Fruit fly (Drosophila melanogaster) whole organism, embryonic: ENCODE measurements around the gene LysRS.

Source experiments
- BEAF-32 ChIP-seq: fragments of 200-800 bp; sonication (Bioruptor generic); optimal IDR thresholded peaks from 3 replicates; lab custom pipeline; 2017; ENCODE audit warnings: missing biosample characterization, missing genetic modification characterization, mild to moderate bottlenecking, moderate library complexity, missing genetic modification reagents
- CG11398 ChIP-seq: fragments of 200-800 bp; sonication (Bioruptor generic); optimal IDR thresholded peaks from 2 replicates; lab custom pipeline; 2016; ENCODE audit warnings: missing biosample characterization, missing genetic modification characterization
- CG12071 ChIP-seq: fragments of 200-800 bp; sonication (Bioruptor generic); optimal IDR thresholded peaks from 3 replicates; lab custom pipeline; 2018; ENCODE audit warnings: missing biosample characterization, mild to moderate bottlenecking, missing genetic modification characterization
- CG12155 ChIP-seq: fragments of 200-800 bp; sonication (Bioruptor generic); optimal IDR thresholded peaks from 3 replicates; lab custom pipeline; 2016; ENCODE audit warnings: missing biosample characterization, missing genetic modification characterization
- CG1233 ChIP-seq: fragments of 200-800 bp; sonication (Bioruptor generic); optimal IDR thresholded peaks from 4 replicates; lab custom pipeline; 2018; ENCODE audit warnings: missing biosample characterization, mild to moderate bottlenecking, missing genetic modification characterization
- CG14014 ChIP-seq: fragments of 200-800 bp; sonication (Bioruptor generic); IDR thresholded peaks from 2 replicates; pipeline ENCODE4 v1.3.6; 2022; ENCODE audit warnings: missing biosample characterization, missing genetic modification characterization
- CG14050 ChIP-seq: fragments of 200-800 bp; sonication (Bioruptor generic); IDR thresholded peaks from 3 replicates; pipeline ENCODE4 v1.3.6; 2022; ENCODE audit warnings: missing biosample characterization, missing genetic modification characterization
- CG15696 ChIP-seq: fragments of 200-800 bp; sonication (Bioruptor generic); optimal IDR thresholded peaks from 2 replicates; lab custom pipeline; 2019; ENCODE audit warnings: missing biosample characterization, mild to moderate bottlenecking, missing genetic modification characterization, moderate library complexity
- CG16813 ChIP-seq: fragments of 200-800 bp; sonication (Bioruptor generic); IDR thresholded peaks from 3 replicates; pipeline ENCODE4 v1.3.6; 2022; ENCODE audit warnings: missing biosample characterization, missing genetic modification characterization; ENCODE audit not compliant: partially characterized antibody
- CG1792 ChIP-seq: fragments of 200-800 bp; sonication (Bioruptor generic); optimal IDR thresholded peaks from 2 replicates; lab custom pipeline; 2016; ENCODE audit warnings: missing biosample characterization, missing genetic modification characterization
- CG1832 ChIP-seq: fragments of 200-800 bp; sonication (Bioruptor generic); optimal IDR thresholded peaks from 2 replicates; lab custom pipeline; 2017; ENCODE audit warnings: missing biosample characterization, mild to moderate bottlenecking, missing genetic modification characterization, inconsistent platforms
- CG3726 ChIP-seq: fragments of 200-800 bp; sonication (Bioruptor generic); IDR thresholded peaks from 3 replicates; pipeline ENCODE4, ENCODE4 v1.3.6; 2022; ENCODE audit warnings: missing biosample characterization, missing genetic modification characterization
- CG4360 ChIP-seq: fragments of 200-800 bp; sonication (Bioruptor generic); IDR thresholded peaks from 2 replicates; pipeline ENCODE4 v1.3.6; 2022; ENCODE audit warnings: missing biosample characterization, missing genetic modification characterization
- CG4404 ChIP-seq: fragments of 200-800 bp; sonication (Bioruptor generic); IDR thresholded peaks from 2 replicates; pipeline ENCODE4 v1.3.6; 2022; ENCODE audit warnings: missing biosample characterization, missing genetic modification characterization
- CG5953 ChIP-seq: fragments of 200-800 bp; sonication (Bioruptor generic); IDR thresholded peaks from 2 replicates; pipeline ENCODE4 v1.3.6; 2022; ENCODE audit warnings: missing biosample characterization, missing genetic modification characterization
- CG7556 ChIP-seq: fragments of 200-800 bp; sonication (Bioruptor generic); optimal IDR thresholded peaks from 2 replicates; lab custom pipeline; 2017; ENCODE audit warnings: missing biosample characterization, mild to moderate bottlenecking, missing genetic modification characterization
- CG7745 ChIP-seq: fragments of 200-800 bp; sonication (Bioruptor generic); optimal IDR thresholded peaks from 2 replicates; lab custom pipeline; 2018; ENCODE audit warnings: missing biosample characterization, mild to moderate bottlenecking, missing genetic modification characterization, moderate library complexity
- CG8281 ChIP-seq: fragments of 200-800 bp; sonication (Bioruptor generic); optimal IDR thresholded peaks from 2 replicates; lab custom pipeline; 2018; ENCODE audit warnings: missing biosample characterization, mild to moderate bottlenecking, missing genetic modification characterization, moderate library complexity
- CkIIα-i1 ChIP-seq: fragments of 200-800 bp; sonication (Bioruptor generic); IDR thresholded peaks from 2 replicates; pipeline ENCODE4 v1.3.6; 2022; ENCODE audit warnings: missing biosample characterization, missing genetic modification characterization
- CrebB ChIP-seq: fragments of 200-800 bp; sonication (Bioruptor generic); optimal IDR thresholded peaks from 3 replicates; lab custom pipeline; 2018; ENCODE audit warnings: missing biosample characterization, mild to moderate bottlenecking, missing genetic modification characterization
- Elba2 ChIP-seq: fragments of 200-800 bp; sonication (Bioruptor generic); optimal IDR thresholded peaks from 3 replicates; lab custom pipeline; 2016; ENCODE audit warnings: missing biosample characterization, missing genetic modification characterization
- Ets65A ChIP-seq: fragments of 200-800 bp; sonication (Bioruptor generic); peaks from one replicate; lab custom pipeline; 2016; ENCODE audit warnings: missing biosample characterization, missing genetic modification characterization
- H2.0 ChIP-seq: fragments of 200-800 bp; sonication (Bioruptor generic); IDR thresholded peaks from 2 replicates; pipeline ENCODE4 v1.3.6; 2022; ENCODE audit warnings: missing biosample characterization, missing genetic modification characterization
- HLHmδ ChIP-seq: fragments of 200-800 bp; sonication (Bioruptor generic); optimal IDR thresholded peaks from 2 replicates; lab custom pipeline; 2018; ENCODE audit warnings: missing biosample characterization, mild to moderate bottlenecking, missing genetic modification characterization, moderate library complexity
- Hmr ChIP-seq: fragments of 200-800 bp; sonication (Bioruptor generic); optimal IDR thresholded peaks from 3 replicates; lab custom pipeline; 2017; ENCODE audit warnings: mild to moderate bottlenecking, missing biosample characterization, missing genetic modification reagents, missing genetic modification characterization
- Lim3 ChIP-seq: fragments of 200-800 bp; sonication (Bioruptor generic); IDR thresholded peaks from 2 replicates; pipeline ENCODE4 v1.3.6; 2022; ENCODE audit warnings: missing biosample characterization, missing genetic modification characterization
- Nf-YA ChIP-seq: fragments of 200-800 bp; sonication (Bioruptor generic); IDR thresholded peaks from 2 replicates; pipeline ENCODE4 v1.3.6; 2022; ENCODE audit warnings: missing biosample characterization, missing genetic modification characterization
- PHDP ChIP-seq: fragments of 200-800 bp; sonication (Bioruptor generic); optimal IDR thresholded peaks from 3 replicates; lab custom pipeline; 2018; ENCODE audit warnings: missing biosample characterization, mild to moderate bottlenecking, missing genetic modification characterization, moderate library complexity
- YL-1 ChIP-seq: fragments of 200-800 bp; sonication (Bioruptor generic); optimal IDR thresholded peaks from 3 replicates; lab custom pipeline; 2017; ENCODE audit warnings: missing biosample characterization, mild to moderate bottlenecking, missing genetic modification characterization
- abd-A ChIP-seq: fragments of 200-800 bp; sonication (Bioruptor generic); optimal IDR thresholded peaks from 3 replicates; lab custom pipeline; 2019; ENCODE audit warnings: missing biosample characterization, mild to moderate bottlenecking, missing genetic modification characterization, moderate library complexity
- amos ChIP-seq: fragments of 200-800 bp; sonication (Bioruptor generic); IDR thresholded peaks from 2 replicates; pipeline ENCODE4 v1.3.6; 2022; ENCODE audit warnings: missing biosample characterization, missing genetic modification characterization; ENCODE audit not compliant: partially characterized antibody
- ara ChIP-seq: fragments of 200-800 bp; sonication (Bioruptor generic); IDR thresholded peaks from 2 replicates; pipeline ENCODE4 v1.3.6; 2022; ENCODE audit warnings: missing biosample characterization, missing genetic modification characterization
- az2 ChIP-seq: fragments of 200-800 bp; sonication (Bioruptor generic); optimal IDR thresholded peaks from 3 replicates; lab custom pipeline; 2016; ENCODE audit warnings: missing biosample characterization, missing genetic modification characterization
- crc ChIP-seq: fragments of 200-800 bp; sonication (Bioruptor generic); optimal IDR thresholded peaks from 2 replicates; lab custom pipeline; 2016; ENCODE audit warnings: missing biosample characterization, missing genetic modification characterization
- da ChIP-seq: fragments of 200-800 bp; sonication (Bioruptor generic); optimal IDR thresholded peaks from 2 replicates; lab custom pipeline; 2016; ENCODE audit warnings: missing biosample characterization, missing genetic modification characterization
- dan ChIP-seq: fragments of 200-800 bp; sonication (Bioruptor generic); IDR thresholded peaks from 2 replicates; pipeline ENCODE4 v1.3.6; 2022; ENCODE audit warnings: missing biosample characterization, missing genetic modification characterization
- danr ChIP-seq: fragments of 200-800 bp; sonication (Bioruptor generic); IDR thresholded peaks from 2 replicates; pipeline ENCODE4 v1.3.6; 2022; ENCODE audit warnings: missing biosample characterization, missing genetic modification characterization
- ftz-f1 ChIP-seq: fragments of 200-800 bp; sonication (Bioruptor generic); optimal IDR thresholded peaks from 2 replicates; lab custom pipeline; 2016; ENCODE audit warnings: missing biosample characterization, missing genetic modification characterization
- fu2 ChIP-seq: fragments of 200-800 bp; sonication (Bioruptor generic); optimal IDR thresholded peaks from 2 replicates; lab custom pipeline; 2016; ENCODE audit warnings: missing biosample characterization, missing genetic modification characterization
- gfzf ChIP-seq: fragments of 200-800 bp; sonication (Bioruptor generic); optimal IDR thresholded peaks from 2 replicates; lab custom pipeline; 2016; ENCODE audit warnings: missing biosample characterization, mild to moderate bottlenecking, missing genetic modification characterization, moderate library complexity
- lola ChIP-seq, 3 experiments: fragments of >200 bp in 2 of 3; fragments of 200-800 bp in 1 of 3; sonication (Bioruptor generic) in 1 of 3; optimal IDR thresholded peaks; 2 replicates each; lab custom pipeline; 2017 to 2019; ENCODE audit warnings: missing biosample characterization in 3 of 3, missing genetic modification characterization in 3 of 3, mild to moderate bottlenecking in 1 of 3, moderate library complexity in 1 of 3
- peb ChIP-seq: fragments of 200-800 bp; sonication (Bioruptor generic); IDR thresholded peaks from 2 replicates; pipeline ENCODE4 v1.3.6; 2022; ENCODE audit warnings: missing biosample characterization, missing genetic modification characterization
- pzg ChIP-seq: fragments of 200-800 bp; sonication (Bioruptor generic); optimal IDR thresholded peaks from 3 replicates; lab custom pipeline; 2018; ENCODE audit warnings: missing biosample characterization, mild to moderate bottlenecking, missing genetic modification characterization, moderate library complexity
- salm ChIP-seq: fragments of 200-800 bp; sonication (Bioruptor generic); optimal IDR thresholded peaks from 2 replicates; lab custom pipeline; 2018; ENCODE audit warnings: missing biosample characterization, mild to moderate bottlenecking, missing genetic modification characterization
- scrt ChIP-seq: fragments of 200-800 bp; sonication (Bioruptor generic); optimal IDR thresholded peaks from 2 replicates; lab custom pipeline; 2018; ENCODE audit warnings: missing biosample characterization, mild to moderate bottlenecking, missing genetic modification characterization, moderate library complexity
- sd ChIP-seq: fragments of 200-800 bp; sonication (Bioruptor generic); optimal IDR thresholded peaks from 3 replicates; lab custom pipeline; 2018; ENCODE audit warnings: missing biosample characterization, mild to moderate bottlenecking, missing genetic modification characterization, moderate library complexity
- sob ChIP-seq: fragments of 200-800 bp; sonication (Bioruptor generic); IDR thresholded peaks from 2 replicates; pipeline ENCODE4 v1.3.6; 2022; ENCODE audit warnings: missing biosample characterization, missing genetic modification characterization
- tap ChIP-seq: fragments of 200-800 bp; optimal IDR thresholded peaks from 3 replicates; lab custom pipeline; 2019; ENCODE audit warnings: missing biosample characterization, mild to moderate bottlenecking, missing genetic modification characterization, moderate library complexity
- toy ChIP-seq: fragments of 200-800 bp; sonication (Bioruptor generic); IDR thresholded peaks from 2 replicates; pipeline ENCODE4 v1.3.6; 2022; ENCODE audit warnings: missing biosample characterization, missing genetic modification characterization
- unc-4 ChIP-seq: fragments of 200-800 bp; sonication (Bioruptor generic); IDR thresholded peaks from 2 replicates; pipeline ENCODE4 v1.3.6; 2022; ENCODE audit warnings: missing biosample characterization, missing genetic modification characterization; ENCODE audit not compliant: partially characterized antibody
- vfl ChIP-seq: fragments of 200-800 bp; sonication (Bioruptor generic); optimal IDR thresholded peaks from 2 replicates; lab custom pipeline; 2016; ENCODE audit warnings: missing biosample characterization, missing genetic modification characterization

LysRS gene

dm6 chrX:9646022-9646421 is 37.3 kb upstream of the LysRS start (continued):
- peak; percentile 89 for TF ChIP-seq vfl (GFP tag; lab: Kevin White, UChicago)
- TF ChIP-seq pzg (GFP tag; lab: Kevin White, UChicago), result peak; percentile 17
- TF ChIP-seq CG16813, result no peak
- TF ChIP-seq CG14014 (GFP tag; lab: Robert Waterston, UW), result peak; percentile 97
- TF ChIP-seq CG7745, result peak; percentile 41
- peak; percentile 99 for TF ChIP-seq Ets65A (GFP tag; lab: Kevin White, UChicago)
- TF ChIP-seq HLHmδ (GFP tag; lab: Kevin White, UChicago), result no peak
- peak; percentile 95 for TF ChIP-seq CG11398 (GFP tag; lab: Kevin White, UChicago)
- TF ChIP-seq peb, result peak; percentile 96
- peak; percentile 95 for TF ChIP-seq CG1233 (GFP tag; lab: Kevin White, UChicago)
- TF ChIP-seq tap (tag; lab: Kevin White, UChicago), result peak; percentile 96
- peak; percentile 86 for TF ChIP-seq Lim3 (GFP tag; lab: Robert Waterston, UW)
- TF ChIP-seq dan, result peak; percentile 90
- peak; percentile 92 for TF ChIP-seq fu2
- peak; percentile 96 for TF ChIP-seq CG14050 (GFP tag; lab: Robert Waterston, UW)
- peak; percentile 92 for TF ChIP-seq da (GFP tag; lab: Kevin White, UChicago)
- peak; percentile 50 for TF ChIP-seq abd-A (tag; lab: Kevin White, UChicago)
- TF ChIP-seq CG8281 (tag; lab: Kevin White, UChicago), result peak; percentile 87
- TF ChIP-seq sd, result peak; percentile 95
- TF ChIP-seq amos, result no peak
- TF ChIP-seq lola (GFP tag; optimal IDR thresholded peaks at IDR 0.05; lab: Kevin White, UChicago), result peak in 1 of 3 experiments; percentile 92
- TF ChIP-seq unc-4 (GFP tag; lab: Robert Waterston, UW), result no peak
- TF ChIP-seq CG4404 (GFP tag; lab: Robert Waterston, UW), result peak; percentile 95
- peak; percentile 11 for TF ChIP-seq BEAF-32
- TF ChIP-seq CG5953 (GFP tag; lab: Robert Waterston, UW), result peak; percentile 94
- TF ChIP-seq salm (tag; lab: Kevin White, UChicago), result peak; percentile 95
- TF ChIP-seq H2.0, result peak; percentile 96
- TF ChIP-seq CG4360 (GFP tag; lab: Robert Waterston, UW), result peak; percentile 84
- peak; percentile 98 for TF ChIP-seq ara (GFP tag; lab: Robert Waterston, UW)
- TF ChIP-seq CG3726 (GFP tag; lab: Robert Waterston, UW), result peak; percentile 95
- peak; percentile 45 for TF ChIP-seq Elba2
- peak; percentile 98 for TF ChIP-seq sob
- TF ChIP-seq ftz-f1 (GFP tag; lab: Kevin White, UChicago), result peak; percentile 77
- TF ChIP-seq CG1792 (GFP tag; lab: Kevin White, UChicago), result peak; percentile 96
- TF ChIP-seq CG1832 (GFP tag; lab: Kevin White, UChicago), result peak; percentile 29
- peak; percentile 89 for TF ChIP-seq toy (GFP tag; lab: Robert Waterston, UW)
- peak; percentile 89 for TF ChIP-seq scrt (GFP tag; lab: Kevin White, UChicago)
- TF ChIP-seq CrebB, result peak; percentile 93
- TF ChIP-seq CkIIα-i1, result peak; percentile 85
- peak; percentile 95 for TF ChIP-seq crc (GFP tag; lab: Kevin White, UChicago)
- TF ChIP-seq gfzf (GFP tag; lab: Kevin White, UChicago), result peak; percentile 21
- TF ChIP-seq Nf-YA (GFP tag; lab: Robert Waterston, UW), result peak; percentile 95
- TF ChIP-seq Hmr, result peak; percentile 96
- peak; percentile 94 for TF ChIP-seq danr
- peak; percentile 94 for TF ChIP-seq CG7556 (GFP tag; lab: Kevin White, UChicago)
- TF ChIP-seq CG15696 (tag; lab: Kevin White, UChicago), result peak; percentile 90
- TF ChIP-seq CG12155 (GFP tag; lab: Kevin White, UChicago), result peak; percentile 93
- peak; percentile 82 for TF ChIP-seq YL-1 (GFP tag; lab: Kevin White, UChicago)
- TF ChIP-seq CG12071, result peak; percentile 95
- peak; percentile 94 for TF ChIP-seq PHDP (tag; lab: Kevin White, UChicago)
- peak; percentile 98 for TF ChIP-seq az2 (GFP tag; lab: Kevin White, UChicago)
